Fruit fly (Drosophila melanogaster): ENCODE results near the gene TM9SF2.
A peak's percentile ranks its signal among the peaks of the same experiment; 100 is the strongest.

Gene TM9SF2

DNA sequence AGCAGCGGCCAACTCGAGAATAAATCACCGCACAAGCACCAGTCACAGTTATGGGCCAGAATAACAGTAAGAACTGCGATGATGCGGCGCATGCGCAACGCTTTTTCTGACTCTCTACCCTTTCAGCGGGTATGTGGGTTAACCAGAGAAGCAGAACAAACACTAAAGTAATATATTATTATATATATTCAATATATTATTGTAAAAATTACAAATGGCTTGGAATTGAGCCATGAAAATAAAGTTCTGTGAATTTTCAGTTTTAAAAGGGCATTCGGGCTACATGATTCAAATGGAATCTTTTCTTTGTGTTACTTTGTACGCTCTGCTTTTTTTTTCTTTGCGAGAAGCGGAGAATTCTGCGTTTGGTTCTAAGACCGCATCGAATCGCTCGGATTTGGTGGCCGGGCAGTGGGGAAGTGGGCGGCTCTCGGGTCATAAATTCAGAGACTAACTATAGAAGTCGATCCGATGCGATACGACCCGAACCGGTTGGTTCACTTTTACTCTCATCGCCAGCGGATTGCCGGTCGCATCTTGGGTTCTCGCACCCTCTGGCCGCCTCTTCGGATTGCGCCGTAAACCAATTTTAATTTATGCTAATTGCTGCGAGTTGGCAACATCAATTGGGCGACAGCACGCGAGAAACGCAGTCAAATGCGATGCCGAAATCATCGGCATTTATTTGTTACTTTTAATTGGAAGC, 33.4 kb downstream of the TM9SF2 start (continued):
- TF ChIP-seq CG10669 (GFP tag; optimal IDR thresholded peaks at IDR 0.05) (peak; percentile 64), CG6276 (GFP tag; optimal IDR thresholded peaks at IDR 0.05) (peak; percentile 39), esn (GFP tag; optimal IDR thresholded peaks at IDR 0.05) (peak; percentile 84), CG8632 (GFP tag; optimal IDR thresholded peaks at IDR 0.05) (peak; percentile 75), CG11762 (GFP tag; optimal IDR thresholded peaks at IDR 0.05; ENCODE audit: insufficient read depth) (no peak), CG34406 (GFP tag; optimal IDR thresholded peaks at IDR 0.05) (peak; percentile 82), cyc (GFP tag; optimal IDR thresholded peaks at IDR 0.05) (peak; percentile 57), dsx (GFP tag; optimal IDR thresholded peaks at IDR 0.05; ENCODE audit: poor library complexity, severe bottlenecking) (peak; percentile 93), Sox14 (GFP tag; optimal IDR thresholded peaks at IDR 0.05) (peak; percentile 69), Hr4 (GFP tag; optimal IDR thresholded peaks at IDR 0.05) (no peak), eg (GFP tag; IDR thresholded peaks at IDR 0.05) (peak; percentile 73), CG16779 (tag; optimal IDR thresholded peaks at IDR 0.05) (peak; percentile 39), CG9139 (GFP tag; optimal IDR thresholded peaks at IDR 0.05) (no peak), CG1621 (tag; optimal IDR thresholded peaks at IDR 0.05) (peak; percentile 22)

DNA sequence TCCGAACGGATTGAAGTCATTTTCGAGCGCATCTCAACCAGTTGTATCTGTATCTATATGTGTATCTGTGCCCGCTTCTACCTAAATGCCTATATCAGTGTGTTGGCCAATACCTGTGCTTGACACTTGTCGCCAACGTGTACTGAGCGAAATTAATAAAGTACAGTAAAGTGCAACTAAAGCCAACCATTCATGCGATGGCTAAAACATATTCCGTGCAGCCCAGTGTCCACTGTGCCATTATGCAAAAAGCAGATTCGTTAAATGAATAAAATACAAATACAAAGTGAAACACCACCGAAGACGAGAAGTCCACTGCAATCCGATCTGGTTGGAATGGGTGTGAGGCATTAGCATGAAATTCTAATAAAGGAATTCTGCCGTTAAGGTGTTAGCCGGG, 39.0 kb downstream of the TM9SF2 start:
- TF ChIP-seq CG8119 (GFP tag; IDR thresholded peaks at IDR 0.05) (no peak), Hr39 (GFP tag; optimal IDR thresholded peaks at IDR 0.05) (no peak), cyc (GFP tag; optimal IDR thresholded peaks at IDR 0.05) (no peak), CG1621 (tag; optimal IDR thresholded peaks at IDR 0.05) (no peak), Ets96B (tag; optimal IDR thresholded peaks at IDR 0.05) (no peak), CG6163 (GFP tag; IDR thresholded peaks at IDR 0.05) (no peak), Gug (GFP tag; IDR thresholded peaks at IDR 0.05) (0 out of 2 replicates have a peak, but pooled peaks have one; percentile 10), CG16779 (tag; optimal IDR thresholded peaks at IDR 0.05) (no peak), CG11762 (GFP tag; optimal IDR thresholded peaks at IDR 0.05; ENCODE audit: insufficient read depth) (no peak), CG8319 (GFP tag; optimal IDR thresholded peaks at IDR 0.05) (no peak), eg (GFP tag; IDR thresholded peaks at IDR 0.05) (0 out of 3 replicates have a peak, but pooled peaks have one; percentile 19), Eip75B (GFP tag; optimal IDR thresholded peaks at IDR 0.05) (no peak), dac (GFP tag; optimal IDR thresholded peaks at IDR 0.05) (no peak), CG11902 (GFP tag; optimal IDR thresholded peaks at IDR 0.05) (no peak), CG9139 (GFP tag; optimal IDR thresholded peaks at IDR 0.05) (no peak), CG32006 (GFP tag; optimal IDR thresholded peaks at IDR 0.05) (peak; percentile 42), CG8632 (GFP tag; optimal IDR thresholded peaks at IDR 0.05) (no peak), dsx (GFP tag; optimal IDR thresholded peaks at IDR 0.05; ENCODE audit: poor library complexity, severe bottlenecking) (no peak), ss (GFP tag; optimal IDR thresholded peaks at IDR 0.05) (peak in 1 of 2 experiments; percentile 23), OdsH (GFP tag; optimal IDR thresholded peaks at IDR 0.05) (peak; percentile 18), Met (GFP tag; optimal IDR thresholded peaks at IDR 0.05) (no peak), Hr38 (GFP tag; optimal IDR thresholded peaks at IDR 0.05) (no peak), fkh (GFP tag; optimal IDR thresholded peaks at IDR 0.05) (no peak), CG6792 (GFP tag; optimal IDR thresholded peaks at IDR 0.05) (no peak), lz (GFP tag; optimal IDR thresholded peaks at IDR 0.05) (no peak), CG15336 (GFP tag; IDR thresholded peaks at IDR 0.05) (no peak), CG3032 (tag; optimal IDR thresholded peaks at IDR 0.05) (peak; percentile 2), esn (GFP tag; optimal IDR thresholded peaks at IDR 0.05) (no peak), CG7368 (GFP tag; optimal IDR thresholded peaks at IDR 0.05) (no peak), CG4318 (GFP tag; optimal IDR thresholded peaks at IDR 0.05) (no peak), Smox (GFP tag; optimal IDR thresholded peaks at IDR 0.05) (no peak), Blimp-1 (GFP tag; optimal IDR thresholded peaks at IDR 0.05) (no peak), CG3919 (GFP tag; optimal IDR thresholded peaks at IDR 0.05) (peak; percentile 41), CG6854 (GFP tag; optimal IDR thresholded peaks at IDR 0.05) (no peak), Eip93F (GFP tag; optimal IDR thresholded peaks at IDR 0.05) (no peak), fd85E (GFP tag; optimal IDR thresholded peaks at IDR 0.05) (no peak), achi (GFP tag; optimal IDR thresholded peaks at IDR 0.05) (peak; percentile 35), CG34406 (GFP tag; optimal IDR thresholded peaks at IDR 0.05) (peak; percentile 5), topi (GFP tag; optimal IDR thresholded peaks at IDR 0.05) (no peak), net (GFP tag; optimal IDR thresholded peaks at IDR 0.05) (no peak), CG6276 (GFP tag; optimal IDR thresholded peaks at IDR 0.05) (no peak), svp (GFP tag) (peak; percentile 19), Sox102F (GFP tag; optimal IDR thresholded peaks at IDR 0.05) (no peak), acj6 (GFP tag; optimal IDR thresholded peaks at IDR 0.05) (peak; percentile 26)

All from whole organism, prepupa.